Fruit fly (Drosophila melanogaster): ENCODE data around the gene CG3021.
A peak's percentile ranks its signal among the peaks of the same experiment; 100 is the strongest.

CG3021 gene

dm6 chrX:1033066-1033465 is 6.5 kb downstream of the CG3021 start (continued):
- TF ChIP-seq dan (GFP tag; IDR thresholded peaks at IDR 0.05) (no peak), CG6175 (GFP tag; IDR thresholded peaks at IDR 0.05) (no peak), HLH54F (GFP tag; optimal IDR thresholded peaks at IDR 0.05) (no peak), fd64A (GFP tag; optimal IDR thresholded peaks at IDR 0.05) (no peak), ci (GFP tag; IDR thresholded peaks at IDR 0.05) (0 out of 3 replicates have a peak, but pooled peaks have one; percentile 27), ara (GFP tag; IDR thresholded peaks at IDR 0.05) (no peak), CG12071 (GFP tag; optimal IDR thresholded peaks at IDR 0.05) (no peak), cwo (GFP tag; optimal IDR thresholded peaks at IDR 0.05) (no peak), CG8359 (GFP tag; optimal IDR thresholded peaks at IDR 0.05; ENCODE audit: borderline replicate concordance) (no peak), Hey (tag; optimal IDR thresholded peaks at IDR 0.05) (no peak), Fer1 (GFP tag; optimal IDR thresholded peaks at IDR 0.05) (no peak), grau (tag; optimal IDR thresholded peaks at IDR 0.05) (peak; percentile 9), en (GFP tag; optimal IDR thresholded peaks at IDR 0.05) (no peak), eve (GFP tag; optimal IDR thresholded peaks at IDR 0.05) (no peak), tgo (GFP tag; IDR thresholded peaks at IDR 0.05) (peak; percentile 19; the same call in 1 of the 3 replicates), bowl (GFP tag; IDR thresholded peaks at IDR 0.05) (no peak), Dek (tag; optimal IDR thresholded peaks at IDR 0.05) (no peak), CG4424 (GFP tag; optimal IDR thresholded peaks at IDR 0.05) (no peak), bab2 (GFP tag; optimal IDR thresholded peaks at IDR 0.05) (no peak), Spps (tag; optimal IDR thresholded peaks at IDR 0.05) (no peak), nau (GFP tag; optimal IDR thresholded peaks at IDR 0.05) (no peak), Tbp (GFP tag; optimal IDR thresholded peaks at IDR 0.05) (no peak), br (optimal IDR thresholded peaks at IDR 0.05) (no peak), Sry-δ (GFP tag; optimal IDR thresholded peaks at IDR 0.05) (peak; percentile 96), hb (GFP tag; IDR thresholded peaks at IDR 0.05; ENCODE audit: partially characterized antibody) (peak; percentile 98), D (optimal IDR thresholded peaks at IDR 0.05) (no peak), D (GFP tag; optimal IDR thresholded peaks at IDR 0.05) (no peak), insv (GFP tag; optimal IDR thresholded peaks at IDR 0.05) (no peak), psq (GFP tag; optimal IDR thresholded peaks at IDR 0.05) (no peak), ssp (GFP tag; IDR thresholded peaks at IDR 0.05) (no peak), ac (GFP tag; optimal IDR thresholded peaks at IDR 0.05) (no peak), Side (GFP tag; optimal IDR thresholded peaks at IDR 0.05) (no peak), CG43689 (GFP tag; IDR thresholded peaks at IDR 0.05) (no peak), Trl (optimal IDR thresholded peaks at IDR 0.05) (no peak), Trl (GFP tag; optimal IDR thresholded peaks at IDR 0.05) (peak; percentile 8), CG9727 (GFP tag; optimal IDR thresholded peaks at IDR 0.05) (no peak), Dbx (GFP tag; IDR thresholded peaks at IDR 0.05) (peak; percentile 59; the same call in 2 of the 3 replicates), Sox100B (GFP tag; optimal IDR thresholded peaks at IDR 0.05) (no peak), dmrt99B (tag; optimal IDR thresholded peaks at IDR 0.05) (no peak), zf30C (GFP tag; optimal IDR thresholded peaks at IDR 0.05) (no peak), CG31224 (GFP tag; IDR thresholded peaks at IDR 0.05) (no peak), pum (GFP tag; optimal IDR thresholded peaks at IDR 0.05) (no peak), CG8944 (GFP tag; optimal IDR thresholded peaks at IDR 0.05) (no peak), CG1603 (tag; optimal IDR thresholded peaks at IDR 0.05) (peak; percentile 76), lmd (GFP tag; IDR thresholded peaks at IDR 0.05) (no peak), aop (GFP tag; IDR thresholded peaks at IDR 0.05) (no peak), Dfd (GFP tag; optimal IDR thresholded peaks at IDR 0.05) (no peak), mam (GFP tag; optimal IDR thresholded peaks at IDR 0.05) (peak; percentile 43), CG15073 (GFP tag; optimal IDR thresholded peaks at IDR 0.05) (no peak), Elba2 (GFP tag; optimal IDR thresholded peaks at IDR 0.05) (no peak), CG34422 (GFP tag; IDR thresholded peaks at IDR 0.05) (peak; percentile 30; the same call in 1 of the 3 replicates), Aef1 (GFP tag; IDR thresholded peaks at IDR 0.05) (no peak), Abd-B (GFP tag; optimal IDR thresholded peaks at IDR 0.05) (no peak), CoRest (tag; optimal IDR thresholded peaks at IDR 0.05) (no peak)
